Worm (Caenorhabditis elegans): ENCODE data around the gene ndub-6.

ndub-6 gene

ce11 chrIV:11700100-11700499, 47.9 kb downstream of the ndub-6 start:
- TF ChIP-seq pha-4 (tag; optimal IDR thresholded peaks at IDR 0.05) (no peak), nhr-120 (GFP tag; IDR thresholded peaks at IDR 0.05) (no peak), let-526 (GFP tag; IDR thresholded peaks at IDR 0.05) (no peak), snpc-1.3 (tag; optimal IDR thresholded peaks at IDR 0.05; ENCODE audit: insufficient read depth) (no peak), attf-5 (GFP tag; optimal IDR thresholded peaks at IDR 0.05) (no peak), nhr-27 (tag; optimal IDR thresholded peaks at IDR 0.05) (no peak), tlf-1 (GFP tag; optimal IDR thresholded peaks at IDR 0.05) (no peak)

- no peak for TF ChIP-seq lin-35 (GFP tag; optimal IDR thresholded peaks at IDR 0.05)
- TF ChIP-seq C06A6.2 (GFP tag; conservative IDR thresholded peaks at IDR 0.05), result no peak
- no peak for TF ChIP-seq cebp-1 (GFP tag; IDR thresholded peaks at IDR 0.05)
- TF ChIP-seq cebp-1 (tag; optimal IDR thresholded peaks at IDR 0.05), result no peak
- TF ChIP-seq F10E7.11 (tag; optimal IDR thresholded peaks at IDR 0.05), result no peak
- TF ChIP-seq B0336.3 (GFP tag; IDR thresholded peaks at IDR 0.05), result no peak
- no peak for TF ChIP-seq cebp-2 (GFP tag; IDR thresholded peaks at IDR 0.05)
- TF ChIP-seq mes-4 (tag; optimal IDR thresholded peaks at IDR 0.05), result no peak
- no peak for TF ChIP-seq ceh-58 (GFP tag; IDR thresholded peaks at IDR 0.05)
- TF ChIP-seq ceh-27 (GFP tag; optimal IDR thresholded peaks at IDR 0.05), result no peak
- TF ChIP-seq bed-2 (GFP tag; IDR thresholded peaks at IDR 0.05), result no peak
These were observed 48.5 kb downstream of the ndub-6 start, which contains the start of gene dpy-20 for ce11 chrIV:11700752-11701151. Gene dpy-20, minus strand, starts transcription at chrIV:11700852.

ce11 chrIV:11701878-11702277, 49.7 kb downstream of the ndub-6 start:
- TF ChIP-seq pha-4 (tag; optimal IDR thresholded peaks at IDR 0.05) (no peak), B0019.2 (GFP tag; conservative IDR thresholded peaks at IDR 0.05) (no peak), snpc-3.4 (tag; optimal IDR thresholded peaks at IDR 0.05) (no peak), ceh-79 (tag; optimal IDR thresholded peaks at IDR 0.05) (no peak), Y56A3A.18 (GFP tag; IDR thresholded peaks at IDR 0.05) (no peak), sea-2 (GFP tag; IDR thresholded peaks at IDR 0.05) (no peak), ZK185.1 (tag; optimal IDR thresholded peaks at IDR 0.05; ENCODE audit: poor library complexity, severe bottlenecking) (no peak), hmg-20 (GFP tag; IDR thresholded peaks at IDR 0.05) (no peak), ekl-4 (GFP tag; IDR thresholded peaks at IDR 0.05) (no peak), ets-4 (GFP tag; optimal IDR thresholded peaks at IDR 0.05) (no peak), F39B2.1 (GFP tag; IDR thresholded peaks at IDR 0.05) (no peak), B0336.3 (GFP tag; IDR thresholded peaks at IDR 0.05) (no peak), nhr-179 (tag; optimal IDR thresholded peaks at IDR 0.05) (no peak)

Measured in whole organism, young adult.